Worm (Caenorhabditis elegans): Measurements from ENCODE around the gene H13N06.2.
A peak's percentile ranks its signal among the peaks of the same experiment; 100 is the strongest.
"Not testable (repeated sequence)": the region's sequence is repeated elsewhere in the genome, so short reads cannot be mapped to it uniquely, and the experiment has no call there.

H13N06.2 gene

DNA sequence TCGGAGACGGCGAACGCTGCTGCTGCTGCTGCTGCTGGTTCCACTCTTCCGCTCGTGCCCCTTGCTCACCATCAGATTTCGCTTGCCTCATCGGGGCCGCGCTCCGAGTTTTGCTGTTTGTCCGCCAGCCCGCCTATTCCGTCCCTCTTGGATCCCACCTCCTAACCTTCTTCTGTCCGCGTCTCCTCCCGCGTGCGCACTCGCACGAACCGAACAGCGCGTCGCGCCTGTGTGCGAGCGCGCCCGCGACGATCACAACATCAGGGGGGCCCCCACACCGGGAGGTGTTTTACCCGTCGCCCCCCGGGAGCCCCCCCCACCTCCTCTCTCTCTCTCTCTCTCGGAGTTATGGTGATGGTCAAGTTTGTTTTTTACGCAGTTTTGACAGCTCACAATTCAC is 27.9 kb downstream of the H13N06.2 start (continued):
- TF ChIP-seq skn-1 (tag; optimal IDR thresholded peaks at IDR 0.05), result no peak
- TF ChIP-seq ama-1 (optimal IDR thresholded peaks at IDR 0.05), result no peak
- TF ChIP-seq aha-1 (tag), result peak; percentile 30
- TF ChIP-seq spr-3 (GFP tag; optimal IDR thresholded peaks at IDR 0.05), result no peak
- TF ChIP-seq nhr-42 (GFP tag; IDR thresholded peaks at IDR 0.05), result no peak
- no peak for TF ChIP-seq T26A8.4 (GFP tag; IDR thresholded peaks at IDR 0.05)
- TF ChIP-seq dmd-8 (GFP tag; IDR thresholded peaks at IDR 0.05), result no peak

- no peak for TF ChIP-seq nhr-28 (tag; optimal IDR thresholded peaks at IDR 0.05)
- no peak for TF ChIP-seq mdl-1 (tag; optimal IDR thresholded peaks at IDR 0.05)
- TF ChIP-seq arid-1 (GFP tag; conservative IDR thresholded peaks at IDR 0.05), result no peak
- TF ChIP-seq egl-27 (tag; optimal IDR thresholded peaks at IDR 0.05), result no peak
- TF ChIP-seq lin-29 (GFP tag; IDR thresholded peaks at IDR 0.05), result 0 out of 2 replicates have a peak, but pooled peaks have one; percentile 22
- no peak for TF ChIP-seq ceh-28 (tag; optimal IDR thresholded peaks at IDR 0.05)
These were observed 40.6 kb downstream of the H13N06.2 start for ce11 chrX:15528472-15528871.

- TF ChIP-seq lin-39 (tag; optimal IDR thresholded peaks at IDR 0.05) (no peak), lir-3 (tag; optimal IDR thresholded peaks at IDR 0.05) (no peak), nhr-28 (tag; optimal IDR thresholded peaks at IDR 0.05) (no peak), ZK337.2 (GFP tag; IDR thresholded peaks at IDR 0.05) (no peak), fos-1 (tag; optimal IDR thresholded peaks at IDR 0.05) (no peak), php-3 (GFP tag; IDR thresholded peaks at IDR 0.05) (no peak), nhr-6 (tag; optimal IDR thresholded peaks at IDR 0.05) (no peak), F44E2.7 (GFP tag; IDR thresholded peaks at IDR 0.05) (no peak), fkh-10 (GFP tag; optimal IDR thresholded peaks at IDR 0.05) (peak; percentile 20), zip-11 (GFP tag; IDR thresholded peaks at IDR 0.05) (no peak), madf-5 (GFP tag; IDR thresholded peaks at IDR 0.05) (no peak), Y5F2A.4 (GFP tag; optimal IDR thresholded peaks at IDR 0.05) (no peak), saeg-2 (GFP tag; IDR thresholded peaks at IDR 0.05) (no peak), egl-43 (GFP tag; IDR thresholded peaks at IDR 0.05) (0 out of 2 replicates have a peak, but pooled peaks have one; percentile 17), mes-2 (tag; optimal IDR thresholded peaks at IDR 0.05; ENCODE audit: poor library complexity, severe bottlenecking) (no peak)
These were observed 45.4 kb downstream of the H13N06.2 start for ce11 chrX:15533260-15533659.

- peak in 1 of 2 experiments; percentile 30 for TF ChIP-seq unc-62 (GFP tag; optimal IDR thresholded peaks at IDR 0.05 in 1 of 2)
- not testable (repeated sequence) for TF ChIP-seq unc-62 (tag; optimal IDR thresholded peaks at IDR 0.05)
- peak; percentile 33; the same call in 1 of the 2 replicates for TF ChIP-seq set-16 (GFP tag; IDR thresholded peaks at IDR 0.05)
These were observed 45.9 kb downstream of the H13N06.2 start for ce11 chrX:15533847-15534246.

- peak; percentile 98 for TF ChIP-seq aha-1 (tag)
- no peak for TF ChIP-seq F44E2.7 (GFP tag; IDR thresholded peaks at IDR 0.05)
- TF ChIP-seq vab-7 (GFP tag; IDR thresholded peaks at IDR 0.05), result no peak
- 0 out of 2 replicates have a peak, but pooled peaks have one; percentile 41 for TF ChIP-seq T26A8.4 (GFP tag; IDR thresholded peaks at IDR 0.05)
- TF ChIP-seq nhr-48 (tag; optimal IDR thresholded peaks at IDR 0.05), result peak; percentile 19
- peak; percentile 75 for TF ChIP-seq fkh-10 (GFP tag; optimal IDR thresholded peaks at IDR 0.05)
- 0 out of 2 replicates have a peak, but pooled peaks have one; percentile 8 for TF ChIP-seq ceh-44 (GFP tag; IDR thresholded peaks at IDR 0.05)
- TF ChIP-seq tra-1 (GFP tag; IDR thresholded peaks at IDR 0.05), result 0 out of 2 replicates have a peak, but pooled peaks have one; percentile 47
- TF ChIP-seq R02D3.7 (tag; optimal IDR thresholded peaks at IDR 0.05), result no peak
- peak; percentile 69 to 76 for TF ChIP-seq lsy-2 (tag; optimal IDR thresholded peaks at IDR 0.05)
- TF ChIP-seq ZK337.2 (GFP tag; IDR thresholded peaks at IDR 0.05), result 0 out of 2 replicates have a peak, but pooled peaks have one; percentile 26
- TF ChIP-seq hlh-11 (tag; optimal IDR thresholded peaks at IDR 0.05), result peak; percentile 70
- peak; percentile 72 for TF ChIP-seq hlh-30 (tag; optimal IDR thresholded peaks at IDR 0.05; ENCODE audit: insufficient read depth)
- no peak for TF ChIP-seq F49E8.2 (tag; optimal IDR thresholded peaks at IDR 0.05; ENCODE audit: borderline replicate concordance)
- no peak for TF ChIP-seq nhr-42 (GFP tag; IDR thresholded peaks at IDR 0.05)
- peak; percentile 52 for TF ChIP-seq dmd-6 (GFP tag; IDR thresholded peaks at IDR 0.05)
- TF ChIP-seq unc-39 (tag; optimal IDR thresholded peaks at IDR 0.05), result peak; percentile 25
- peak; percentile 33 for TF ChIP-seq skn-1 (tag; optimal IDR thresholded peaks at IDR 0.05)
- TF ChIP-seq unc-62 (GFP tag; optimal IDR thresholded peaks at IDR 0.05 in 1 of 2), result peak in 1 of 2 experiments; percentile 97
- no peak for TF ChIP-seq unc-62 (tag; optimal IDR thresholded peaks at IDR 0.05)
- peak; percentile 76 for TF ChIP-seq F37D6.2 (tag; optimal IDR thresholded peaks at IDR 0.05)
- TF ChIP-seq madf-9 (GFP tag; conservative IDR thresholded peaks at IDR 0.05), result no peak
- TF ChIP-seq Y105C5A.15 (GFP tag; IDR thresholded peaks at IDR 0.05), result no peak
These were observed 47.3 kb downstream of the H13N06.2 start for ce11 chrX:15535190-15535636.

Measured in whole organism, L4 larva.